Worm (Caenorhabditis elegans): Measurements from ENCODE around the gene ugt-3.

ce11 chrV:12788451-12788850 lies 11.6 kb downstream of the ugt-3 start, which contains the start of gene srbc-44:
- TF ChIP-seq ama-1 (optimal IDR thresholded peaks at IDR 0.05): no peak
- TF ChIP-seq flt-1 (GFP tag; IDR thresholded peaks at IDR 0.05): no peak
- TF ChIP-seq tbx-11 (GFP tag; IDR thresholded peaks at IDR 0.05): no peak
- TF ChIP-seq hnd-1 (tag; optimal IDR thresholded peaks at IDR 0.05): no peak
- TF ChIP-seq aly-1 (tag; optimal IDR thresholded peaks at IDR 0.05): no peak
- no peak for TF ChIP-seq scrt-1 (GFP tag; IDR thresholded peaks at IDR 0.05)
- TF ChIP-seq pes-1 (GFP tag; IDR thresholded peaks at IDR 0.05): no peak
- TF ChIP-seq tra-4 (tag; optimal IDR thresholded peaks at IDR 0.05): no peak
- TF ChIP-seq sea-1 (GFP tag; conservative IDR thresholded peaks at IDR 0.05): no peak
- TF ChIP-seq F13C5.2 (tag; optimal IDR thresholded peaks at IDR 0.05): no peak
- no peak for TF ChIP-seq ceh-13 (GFP tag; optimal IDR thresholded peaks at IDR 0.05)
- TF ChIP-seq tbx-37 (GFP tag; conservative IDR thresholded peaks at IDR 0.05): no peak
- no peak for TF ChIP-seq hmbx-1 (tag; optimal IDR thresholded peaks at IDR 0.05)

Measured in whole organism, early embryonic.